Worm (Caenorhabditis elegans) whole organism, young adult: ENCODE data around the gene nhr-173.

ENCODE experiments used
- unc-62 ChIP-seq: fragments of 150-350 bp; optimal IDR thresholded peaks from 2 replicates; lab custom pipeline; 2014; ENCODE audit warnings: missing biosample characterization, missing genetic modification reagents, missing genetic modification characterization
- zfh-2 ChIP-seq: fragments of 200-800 bp; sonication (Bioruptor generic); conservative IDR thresholded peaks from 2 replicates; pipeline ENCODE4 v1.3.6; 2022; ENCODE audit warnings: missing genetic modification reagents, missing genetic modification characterization, missing compliant biosample characterization

- no peak for TF ChIP-seq unc-62 (GFP tag; lab: Kevin White, UChicago)
- no peak for TF ChIP-seq zfh-2 (GFP tag; lab: Robert Waterston, UW)
These were observed 45.6 kb upstream of the nhr-173 start, which contains the start of gene C25B8.8 for ce11 chrX:6609717-6610116.
